Worm (Caenorhabditis elegans) whole organism, midembryonic: ENCODE measurements around the gene srsx-16.

Experiments
- flt-1 ChIP-seq: fragments of 200-800 bp; sonication (Bioruptor generic); IDR thresholded peaks from 2 replicates; pipeline ENCODE4 v1.3.6; 2022; ENCODE audit warnings: missing genetic modification characterization, missing compliant biosample characterization
- ref-1 ChIP-seq: fragments of 200-800 bp; sonication (Bioruptor generic); conservative IDR thresholded peaks from 2 replicates; pipeline ENCODE4 v1.3.6; 2022; ENCODE audit warnings: missing genetic modification reagents, missing genetic modification characterization, missing compliant biosample characterization

ce11 chrIV:5654203-5654602 lies 34.7 kb upstream of the srsx-16 start:
- TF ChIP-seq ref-1 (GFP tag; lab: Robert Waterston, UW) = no peak
- TF ChIP-seq flt-1 (GFP tag; lab: Robert Waterston, UW) = no peak
